Fruit fly (Drosophila melanogaster): Measurements from ENCODE around the gene spdi.

dm6 chrX:647056-647627 is 27.1 kb upstream of the spdi start, which contains the start of gene Roc1a:
- no peak for TF ChIP-seq zen (tag; optimal IDR thresholded peaks at IDR 0.05)
- no peak for TF ChIP-seq Xrp1 (GFP tag; IDR thresholded peaks at IDR 0.05)
- no peak for TF ChIP-seq Hr39 (optimal IDR thresholded peaks at IDR 0.05)
- no peak for TF ChIP-seq ap (GFP tag; IDR thresholded peaks at IDR 0.05)
- no peak for TF ChIP-seq bowl (GFP tag; IDR thresholded peaks at IDR 0.05)
